Fruit fly (Drosophila melanogaster) whole organism, prepupa: ENCODE data around the gene CG3402.

Source experiments
- Blimp-1 ChIP-seq: fragments of 200-800 bp; sonication (Bioruptor generic); optimal IDR thresholded peaks from 3 replicates; lab custom pipeline; 2017; ENCODE audit warnings: missing biosample characterization, missing genetic modification characterization, mild to moderate bottlenecking, moderate library complexity, missing genetic modification reagents
- CG10631 ChIP-seq: fragments of 200-800 bp; sonication (Bioruptor generic); optimal IDR thresholded peaks from 2 replicates; lab custom pipeline; 2016; ENCODE audit warnings: missing biosample characterization, missing genetic modification characterization
- CG10669 ChIP-seq: fragments of 200-800 bp; sonication (Bioruptor generic); optimal IDR thresholded peaks from 3 replicates; lab custom pipeline; 2018; ENCODE audit warnings: missing biosample characterization, mild to moderate bottlenecking, missing genetic modification characterization, moderate library complexity
- CG11294 ChIP-seq: fragments of 200-800 bp; sonication (Bioruptor generic); IDR thresholded peaks from 2 replicates; pipeline ENCODE4 v1.3.6; 2022; ENCODE audit warnings: missing biosample characterization, missing genetic modification characterization
- CG11762 ChIP-seq: fragments of 200-800 bp; sonication (Bioruptor generic); optimal IDR thresholded peaks from 3 replicates; lab custom pipeline; 2016; ENCODE audit warnings: missing biosample characterization, missing genetic modification characterization; ENCODE audit not compliant: insufficient read depth
- CG1621 ChIP-seq: fragments of 200-800 bp; sonication (Bioruptor generic); optimal IDR thresholded peaks from 3 replicates; lab custom pipeline; 2018; ENCODE audit warnings: missing biosample characterization, mild to moderate bottlenecking, missing genetic modification characterization
- CG16779 ChIP-seq: fragments of 200-800 bp; sonication (Bioruptor generic); optimal IDR thresholded peaks from 3 replicates; lab custom pipeline; 2017; ENCODE audit warnings: missing biosample characterization, mild to moderate bottlenecking, missing genetic modification characterization
- CG3032 ChIP-seq: fragments of 200-800 bp; optimal IDR thresholded peaks from 2 replicates; lab custom pipeline; 2019; ENCODE audit warnings: missing biosample characterization, mild to moderate bottlenecking, missing genetic modification characterization, moderate library complexity
- CG31627 ChIP-seq: fragments of 200-800 bp; sonication (Bioruptor generic); optimal IDR thresholded peaks from 3 replicates; lab custom pipeline; 2016; ENCODE audit warnings: missing biosample characterization, missing genetic modification characterization
- CG32006 ChIP-seq: fragments of 200-800 bp; sonication (Bioruptor generic); optimal IDR thresholded peaks from 3 replicates; lab custom pipeline; 2017; ENCODE audit warnings: missing biosample characterization, mild to moderate bottlenecking, missing genetic modification characterization
- CG34406 ChIP-seq: fragments of 200-800 bp; sonication (Bioruptor generic); optimal IDR thresholded peaks from 3 replicates; lab custom pipeline; 2016; ENCODE audit warnings: missing biosample characterization, missing genetic modification characterization
- CG3919 ChIP-seq: fragments of 200-800 bp; sonication (Bioruptor generic); optimal IDR thresholded peaks from 3 replicates; lab custom pipeline; 2016; ENCODE audit warnings: missing biosample characterization, missing genetic modification characterization
- CG6163 ChIP-seq: fragments of 200-800 bp; sonication (Bioruptor generic); IDR thresholded peaks from 3 replicates; pipeline ENCODE4 v1.3.6; 2022; ENCODE audit warnings: missing biosample characterization, missing genetic modification characterization
- CG6276 ChIP-seq: fragments of 200-800 bp; sonication (Bioruptor generic); optimal IDR thresholded peaks from 2 replicates; lab custom pipeline; 2017; ENCODE audit warnings: missing biosample characterization, mild to moderate bottlenecking, missing genetic modification characterization
- CG6808 ChIP-seq: fragments of 200-800 bp; sonication (Bioruptor generic); optimal IDR thresholded peaks from 3 replicates; lab custom pipeline; 2017; ENCODE audit warnings: missing biosample characterization, missing genetic modification characterization, mild to moderate bottlenecking, moderate library complexity, missing genetic modification reagents
- CG6854 ChIP-seq: fragments of 200-800 bp; sonication (Bioruptor generic); optimal IDR thresholded peaks from 2 replicates; lab custom pipeline; 2017; ENCODE audit warnings: missing biosample characterization, mild to moderate bottlenecking, missing genetic modification characterization
- CG7368 ChIP-seq: fragments of 200-800 bp; sonication (Bioruptor generic); optimal IDR thresholded peaks from 3 replicates; lab custom pipeline; 2016; ENCODE audit warnings: missing biosample characterization, missing genetic modification characterization
- CG8119 ChIP-seq: fragments of 200-800 bp; sonication (Bioruptor generic); IDR thresholded peaks from 3 replicates; pipeline ENCODE4 v1.3.6; 2022; ENCODE audit warnings: missing biosample characterization, missing genetic modification characterization
- CG8319 ChIP-seq: fragments of 200-800 bp; sonication (Bioruptor generic); optimal IDR thresholded peaks from 3 replicates; lab custom pipeline; 2016; ENCODE audit warnings: missing biosample characterization, missing genetic modification characterization
- CG8632 ChIP-seq: fragments of 200-800 bp; sonication (Bioruptor generic); optimal IDR thresholded peaks from 3 replicates; lab custom pipeline; 2016; ENCODE audit warnings: missing biosample characterization, missing genetic modification characterization
- Eip75B ChIP-seq: fragments of 200-800 bp; sonication (Bioruptor generic); optimal IDR thresholded peaks from 3 replicates; lab custom pipeline; 2016; ENCODE audit warnings: missing biosample characterization, missing genetic modification characterization
- Eip78C ChIP-seq: fragments of 200-800 bp; sonication (Bioruptor generic); peaks from one replicate; lab custom pipeline; 2016; ENCODE audit warnings: missing biosample characterization, missing genetic modification characterization
- Ets21C ChIP-seq: fragments of 200-800 bp; sonication (Bioruptor generic); optimal IDR thresholded peaks from 3 replicates; lab custom pipeline; 2016; ENCODE audit warnings: missing biosample characterization, missing genetic modification characterization
- Ets96B ChIP-seq: fragments of 200-800 bp; optimal IDR thresholded peaks from 2 replicates; lab custom pipeline; 2019; ENCODE audit warnings: missing biosample characterization, mild to moderate bottlenecking, missing genetic modification characterization, moderate library complexity
- Hr38 ChIP-seq: sonication (Bioruptor generic); optimal IDR thresholded peaks from 2 replicates; lab custom pipeline; 2016; ENCODE audit warnings: missing biosample characterization, missing genetic modification characterization
- Hr39 ChIP-seq: fragments of 200-800 bp; sonication (Bioruptor generic); optimal IDR thresholded peaks from 2 replicates; lab custom pipeline; 2016; ENCODE audit warnings: missing biosample characterization, missing genetic modification characterization
- Hr4 ChIP-seq: fragments of 200-800 bp; sonication (Bioruptor generic); optimal IDR thresholded peaks from 3 replicates; lab custom pipeline; 2016; ENCODE audit warnings: missing biosample characterization, missing genetic modification characterization
- Met ChIP-seq: fragments of 200-800 bp; sonication (Bioruptor generic); optimal IDR thresholded peaks from 3 replicates; lab custom pipeline; 2016; ENCODE audit warnings: missing biosample characterization, missing genetic modification characterization
- OdsH ChIP-seq: fragments of 200-800 bp; sonication (Bioruptor generic); optimal IDR thresholded peaks from 3 replicates; lab custom pipeline; 2016; ENCODE audit warnings: missing biosample characterization, missing genetic modification characterization
- Smox ChIP-seq: fragments of 200-800 bp; sonication (Bioruptor generic); optimal IDR thresholded peaks from 3 replicates; lab custom pipeline; 2016; ENCODE audit warnings: missing biosample characterization, missing genetic modification characterization
- Sox102F ChIP-seq: fragments of 200-800 bp; sonication (Bioruptor generic); optimal IDR thresholded peaks from 2 replicates; lab custom pipeline; 2016; ENCODE audit warnings: missing biosample characterization, mild to moderate bottlenecking, missing genetic modification characterization
- Sox14 ChIP-seq: fragments of 200-800 bp; sonication (Bioruptor generic); optimal IDR thresholded peaks from 3 replicates; lab custom pipeline; 2016; ENCODE audit warnings: missing biosample characterization, missing genetic modification characterization
- achi ChIP-seq: fragments of 200-800 bp; sonication (Bioruptor generic); optimal IDR thresholded peaks from 3 replicates; lab custom pipeline; 2016; ENCODE audit warnings: missing biosample characterization, missing genetic modification characterization
- acj6 ChIP-seq: fragments of 200-800 bp; sonication (Bioruptor generic); optimal IDR thresholded peaks from 3 replicates; lab custom pipeline; 2016; ENCODE audit warnings: missing biosample characterization, missing genetic modification characterization
- cyc ChIP-seq: fragments of 200-800 bp; sonication (Bioruptor generic); optimal IDR thresholded peaks from 3 replicates; lab custom pipeline; 2016; ENCODE audit warnings: missing biosample characterization, missing genetic modification characterization
- dac ChIP-seq: fragments of 200-800 bp; sonication (Bioruptor generic); optimal IDR thresholded peaks from 2 replicates; lab custom pipeline; 2017; ENCODE audit warnings: missing biosample characterization, mild to moderate bottlenecking, missing genetic modification characterization
- esn ChIP-seq: fragments of 200-800 bp; sonication (Bioruptor generic); optimal IDR thresholded peaks from 2 replicates; lab custom pipeline; 2016; ENCODE audit warnings: missing biosample characterization, mild to moderate bottlenecking, missing genetic modification characterization, moderate library complexity
- fkh ChIP-seq: fragments of 200-800 bp; sonication (Bioruptor generic); optimal IDR thresholded peaks from 3 replicates; lab custom pipeline; 2017; ENCODE audit warnings: missing biosample characterization, mild to moderate bottlenecking, missing genetic modification characterization, moderate library complexity
- lz ChIP-seq: fragments of 200-800 bp; sonication (Bioruptor generic); optimal IDR thresholded peaks from 3 replicates; lab custom pipeline; 2016; ENCODE audit warnings: missing biosample characterization, missing genetic modification characterization
- pdm3 ChIP-seq: fragments of 200-800 bp; sonication (Bioruptor generic); optimal IDR thresholded peaks from 3 replicates; lab custom pipeline; 2016; ENCODE audit warnings: missing biosample characterization, missing genetic modification characterization
- spab ChIP-seq: fragments of 200-800 bp; sonication (Bioruptor generic); optimal IDR thresholded peaks from 2 replicates; lab custom pipeline; 2017; ENCODE audit warnings: missing biosample characterization, mild to moderate bottlenecking, missing genetic modification characterization, missing genetic modification reagents
- svp ChIP-seq: fragments of 200-800 bp; sonication (Bioruptor generic); peaks from one replicate; lab custom pipeline; 2016; ENCODE audit warnings: missing biosample characterization, missing genetic modification characterization
- topi ChIP-seq: fragments of 200-800 bp; sonication (Bioruptor generic); optimal IDR thresholded peaks from 3 replicates; lab custom pipeline; 2016; ENCODE audit warnings: missing biosample characterization, missing genetic modification characterization
- vri ChIP-seq: fragments of 200-800 bp; sonication (Bioruptor generic); optimal IDR thresholded peaks from 3 replicates; lab custom pipeline; 2016; ENCODE audit warnings: missing biosample characterization, mild to moderate bottlenecking, missing genetic modification characterization

Gene CG3402

dm6 chr3L:681793-682369 lies 29.2 kb upstream of the CG3402 start (continued):
- TF ChIP-seq Blimp-1 = no peak
- TF ChIP-seq Eip78C = peak; percentile 62
- TF ChIP-seq esn (GFP tag; lab: Kevin White, UChicago) = peak; percentile 64
- peak; percentile 34 for TF ChIP-seq Smox
- no peak for TF ChIP-seq spab
- no peak for TF ChIP-seq CG16779
- no peak for TF ChIP-seq CG11762 (GFP tag; lab: Kevin White, UChicago)
- no peak for TF ChIP-seq CG10631
- TF ChIP-seq, all 60 proteins: peak for 30

- peak; percentile 59 for TF ChIP-seq Sox102F (GFP tag; lab: Kevin White, UChicago)
- no peak for TF ChIP-seq CG11762 (GFP tag; lab: Kevin White, UChicago)
- no peak for TF ChIP-seq dac (GFP tag; lab: Kevin White, UChicago)
- TF ChIP-seq vri (GFP tag; lab: Kevin White, UChicago) = peak; percentile 26
- peak; percentile 78 for TF ChIP-seq fkh
- peak; percentile 1 for TF ChIP-seq CG10669
- peak; percentile 31; the same call in 1 of the 3 replicates for TF ChIP-seq CG6163 (GFP tag; lab: Robert Waterston, UW)
- no peak for TF ChIP-seq spab
- peak; percentile 53 for TF ChIP-seq Ets21C (GFP tag; lab: Kevin White, UChicago)
- TF ChIP-seq acj6 (GFP tag; lab: Kevin White, UChicago) = peak; percentile 42
- TF ChIP-seq CG1621 (tag; lab: Kevin White, UChicago) = no peak
- peak; percentile 70 for TF ChIP-seq Eip78C
- TF ChIP-seq CG31627 (GFP tag; lab: Kevin White, UChicago) = peak; percentile 60
- TF ChIP-seq CG8119 (GFP tag; lab: Robert Waterston, UW) = no peak
- peak; percentile 37 for TF ChIP-seq OdsH (GFP tag; lab: Kevin White, UChicago)
- TF ChIP-seq CG6276 (GFP tag; lab: Kevin White, UChicago) = peak; percentile 74
- TF ChIP-seq CG16779 = no peak
- TF ChIP-seq CG6808 = no peak
- TF ChIP-seq svp (GFP tag; lab: Kevin White, UChicago) = peak; percentile 63
- TF ChIP-seq Hr38 (GFP tag; lab: Kevin White, UChicago) = no peak
- TF ChIP-seq Met (GFP tag; lab: Kevin White, UChicago) = peak; percentile 70
- peak; percentile 27 for TF ChIP-seq CG32006
- TF ChIP-seq lz = peak; percentile 65
- peak; percentile 26 for TF ChIP-seq Blimp-1
- TF ChIP-seq esn (GFP tag; lab: Kevin White, UChicago) = peak; percentile 77
- TF ChIP-seq CG3919 (GFP tag; lab: Kevin White, UChicago) = peak; percentile 17
- TF ChIP-seq CG34406 (GFP tag; lab: Kevin White, UChicago) = peak; percentile 27
- peak; percentile 43 for TF ChIP-seq pdm3 (GFP tag; lab: Kevin White, UChicago)
- no peak for TF ChIP-seq Eip75B (GFP tag; lab: Kevin White, UChicago)
- no peak for TF ChIP-seq CG8319 (GFP tag; lab: Kevin White, UChicago)
- peak; percentile 2 for TF ChIP-seq CG3032 (tag; lab: Kevin White, UChicago)
- TF ChIP-seq Hr4 = peak; percentile 60
- peak; percentile 54 for TF ChIP-seq topi (GFP tag; lab: Kevin White, UChicago)
- no peak for TF ChIP-seq CG6854
- peak; percentile 31 for TF ChIP-seq Sox14
- no peak for TF ChIP-seq CG7368 (GFP tag; lab: Kevin White, UChicago)
- peak; percentile 32 for TF ChIP-seq achi (GFP tag; lab: Kevin White, UChicago)
- peak; percentile 71 for TF ChIP-seq cyc (GFP tag; lab: Kevin White, UChicago)
- TF ChIP-seq CG10631 = peak; percentile 52
- peak; percentile 54 for TF ChIP-seq Smox
- peak; percentile 41; the same call in 1 of the 2 replicates for TF ChIP-seq CG11294 (GFP tag; lab: Robert Waterston, UW)
- TF ChIP-seq Hr39 = peak; percentile 74
- TF ChIP-seq Ets96B (tag; lab: Kevin White, UChicago) = peak; percentile 9
- TF ChIP-seq CG8632 (GFP tag; lab: Kevin White, UChicago) = no peak
Observed at dm6 chr3L:680258-680657, 27.6 kb upstream of the CG3402 start, which contains the start of gene CG17129. CG17129 (minus strand) TSS chr3L:680326.
